Fruit fly (Drosophila melanogaster) S2 (cell line): ENCODE results near the gene Gsc.

Experiments used
- CG8478 ChIP-seq: fragments of >200 bp; optimal IDR thresholded peaks from 2 replicates; lab custom pipeline; 2018
- CTCF ChIP-seq, 2 experiments: fragments of >200 bp; optimal IDR thresholded peaks; 2 replicates each; lab custom pipeline; 2018

DNA sequence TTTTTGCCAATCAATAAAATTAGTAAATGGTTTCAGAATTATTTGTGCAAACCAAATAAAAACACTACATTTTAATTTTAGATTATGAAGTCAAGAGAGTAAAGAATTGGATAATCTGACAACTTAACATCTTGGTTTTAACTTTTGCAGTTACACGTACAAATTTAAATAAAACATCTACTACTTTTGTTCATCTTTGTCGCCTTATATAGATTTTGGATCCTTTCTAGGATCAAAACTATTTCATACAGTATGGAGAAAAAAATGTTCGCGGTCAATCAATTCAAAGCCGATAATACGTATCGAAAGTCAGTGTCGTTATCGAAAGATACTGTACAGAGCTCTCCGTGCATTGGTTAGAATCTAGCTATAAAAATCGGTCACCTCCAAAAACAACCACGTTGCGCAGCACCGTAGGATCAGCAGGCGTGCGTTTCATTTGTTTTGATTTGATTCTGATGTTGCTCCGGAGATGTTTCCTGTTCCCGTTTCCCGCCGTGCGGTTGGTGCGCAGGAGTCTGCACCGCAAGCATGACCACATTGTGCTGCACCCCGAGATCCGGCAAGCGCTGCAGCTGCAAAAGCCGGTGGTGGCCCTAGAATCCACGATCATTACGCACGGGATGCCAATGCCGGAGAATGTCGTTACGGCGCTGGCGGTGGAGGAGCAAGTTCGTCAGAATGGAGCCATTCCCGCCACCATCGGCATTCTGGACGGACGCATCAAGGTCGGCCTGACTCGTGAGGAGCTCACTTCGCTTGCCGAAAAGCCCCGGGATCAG lies 30.5 kb downstream of the Gsc start, which contains the start of the genes uncNacbeta and CG2794:
- TF ChIP-seq CTCF (optimal IDR thresholded peaks at IDR 0.05; lab: Kevin White, UChicago) (peak in 1 of 2 experiments; percentile 46), CG8478 (lab: Kevin White, UChicago) (no peak)
